Fruit fly (Drosophila melanogaster): Measurements from ENCODE around the gene path.

Gene path

dm6 chr3L:9465652-9466244 lies 39.4 kb downstream of the path start:
- TF ChIP-seq N (GFP tag; optimal IDR thresholded peaks at IDR 0.05) (no peak), lola (GFP tag; optimal IDR thresholded peaks at IDR 0.05) (no peak), Hnf4 (GFP tag; optimal IDR thresholded peaks at IDR 0.05) (no peak), Hr83 (GFP tag; optimal IDR thresholded peaks at IDR 0.05; ENCODE audit: poor library complexity, severe bottlenecking) (no peak), Jra (GFP tag; optimal IDR thresholded peaks at IDR 0.05) (no peak), Myc (optimal IDR thresholded peaks at IDR 0.05) (no peak), jim (GFP tag; optimal IDR thresholded peaks at IDR 0.05) (no peak), woc (GFP tag; optimal IDR thresholded peaks at IDR 0.05) (no peak), psq (GFP tag; optimal IDR thresholded peaks at IDR 0.05) (no peak), Mio (GFP tag; optimal IDR thresholded peaks at IDR 0.05) (no peak), CG9705 (GFP tag; optimal IDR thresholded peaks at IDR 0.05) (no peak)

DNA sequence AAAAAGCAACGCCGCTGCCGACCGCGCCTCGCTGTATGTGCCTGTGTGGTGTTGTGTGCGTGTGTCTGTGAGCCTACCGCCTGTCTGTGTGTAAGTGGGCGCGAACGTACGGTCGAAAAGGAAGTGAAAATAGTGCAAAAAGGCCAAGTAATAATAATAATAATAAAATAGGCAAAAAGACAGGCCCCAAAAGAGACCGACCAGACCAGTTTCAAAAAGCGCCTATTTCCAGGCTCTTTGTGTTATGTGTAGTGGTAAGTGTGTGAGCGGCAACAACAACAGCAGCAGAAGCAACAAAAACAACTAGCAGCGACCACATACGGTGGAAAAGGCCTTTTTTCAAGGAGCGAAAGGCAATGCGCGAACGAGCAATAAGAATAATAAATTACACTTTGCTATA lies 42.3 kb downstream of the path start:
- no peak for TF ChIP-seq Hr78 (GFP tag; optimal IDR thresholded peaks at IDR 0.05)
- no peak for TF ChIP-seq Abd-B (GFP tag; optimal IDR thresholded peaks at IDR 0.05)
- no peak for TF ChIP-seq psq (GFP tag; optimal IDR thresholded peaks at IDR 0.05)
- TF ChIP-seq Dif (GFP tag; optimal IDR thresholded peaks at IDR 0.05; ENCODE audit: partially characterized antibody): no peak
- TF ChIP-seq N (GFP tag; optimal IDR thresholded peaks at IDR 0.05): no peak
- no peak for TF ChIP-seq Hr83 (GFP tag; optimal IDR thresholded peaks at IDR 0.05; ENCODE audit: poor library complexity, severe bottlenecking)
- no peak for TF ChIP-seq GATAd (GFP tag; optimal IDR thresholded peaks at IDR 0.05)
- TF ChIP-seq pan (optimal IDR thresholded peaks at IDR 0.05): no peak
- no peak for TF ChIP-seq Jra (GFP tag; optimal IDR thresholded peaks at IDR 0.05)
- TF ChIP-seq Hnf4 (GFP tag; optimal IDR thresholded peaks at IDR 0.05): no peak
- TF ChIP-seq usp (GFP tag; optimal IDR thresholded peaks at IDR 0.05): no peak
- TF ChIP-seq lola (GFP tag; optimal IDR thresholded peaks at IDR 0.05): no peak
- no peak for TF ChIP-seq sage (GFP tag; optimal IDR thresholded peaks at IDR 0.05)
- no peak for TF ChIP-seq rgr (GFP tag; optimal IDR thresholded peaks at IDR 0.05)
- no peak for TF ChIP-seq brk (GFP tag; optimal IDR thresholded peaks at IDR 0.05)
- TF ChIP-seq CG32264 (GFP tag; optimal IDR thresholded peaks at IDR 0.05): no peak
- no peak for TF ChIP-seq HLH106 (tag; optimal IDR thresholded peaks at IDR 0.05)
- no peak for TF ChIP-seq dsf (GFP tag; optimal IDR thresholded peaks at IDR 0.05; ENCODE audit: borderline replicate concordance)

DNA sequence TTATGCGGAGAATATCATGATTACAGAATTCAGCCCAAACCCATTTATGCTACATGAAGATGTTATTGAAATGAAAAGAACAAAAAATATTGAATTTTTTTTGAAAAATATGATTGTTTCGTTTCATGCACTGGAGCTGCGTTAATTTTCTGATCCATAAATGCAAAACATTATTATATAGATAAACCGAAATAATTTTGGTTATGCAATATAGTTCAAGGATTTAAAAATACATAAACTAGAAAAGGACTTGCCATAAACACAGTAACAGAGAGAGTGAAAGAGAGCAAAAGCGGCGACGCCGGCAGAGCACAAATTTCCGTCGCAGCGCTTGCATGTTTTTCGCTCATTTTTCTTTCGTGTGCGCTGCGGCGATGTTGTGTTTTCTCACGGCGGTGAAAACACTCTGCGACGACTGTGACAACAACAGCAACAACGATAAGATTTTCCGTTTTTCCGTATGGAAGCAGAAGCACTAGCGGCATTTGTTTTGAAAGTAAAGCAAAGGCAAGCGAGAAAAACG lies 42.8 kb downstream of the path start:
- TF ChIP-seq ey (GFP tag; optimal IDR thresholded peaks at IDR 0.05): peak; percentile 76
- TF ChIP-seq CG32264 (GFP tag; optimal IDR thresholded peaks at IDR 0.05): peak; percentile 50
- no peak for TF ChIP-seq pan (optimal IDR thresholded peaks at IDR 0.05)
- peak; percentile 73 for TF ChIP-seq rgr (GFP tag; optimal IDR thresholded peaks at IDR 0.05)
- TF ChIP-seq sage (GFP tag; optimal IDR thresholded peaks at IDR 0.05): peak; percentile 82
- no peak for TF ChIP-seq Myc (optimal IDR thresholded peaks at IDR 0.05)
- TF ChIP-seq Rel (GFP tag; optimal IDR thresholded peaks at IDR 0.05): no peak
- peak; percentile 61 for TF ChIP-seq Rel (tag; optimal IDR thresholded peaks at IDR 0.05)
- TF ChIP-seq usp (GFP tag; optimal IDR thresholded peaks at IDR 0.05): no peak
- no peak for TF ChIP-seq N (GFP tag; optimal IDR thresholded peaks at IDR 0.05)
- TF ChIP-seq OdsH (GFP tag; optimal IDR thresholded peaks at IDR 0.05): peak; percentile 78
- no peak for TF ChIP-seq Vsx2 (GFP tag; optimal IDR thresholded peaks at IDR 0.05; ENCODE audit: partially characterized antibody)
- TF ChIP-seq sv (GFP tag; optimal IDR thresholded peaks at IDR 0.05): peak; percentile 70
- no peak for TF ChIP-seq jim (GFP tag; optimal IDR thresholded peaks at IDR 0.05)
- no peak for TF ChIP-seq lola (GFP tag; optimal IDR thresholded peaks at IDR 0.05)
- TF ChIP-seq Mio (GFP tag; optimal IDR thresholded peaks at IDR 0.05): no peak
- peak; percentile 81 for TF ChIP-seq CG9705 (GFP tag; optimal IDR thresholded peaks at IDR 0.05)
- no peak for TF ChIP-seq GATAd (GFP tag; optimal IDR thresholded peaks at IDR 0.05)
- TF ChIP-seq dl (GFP tag; optimal IDR thresholded peaks at IDR 0.05; ENCODE audit: insufficient read depth in 1 of 2, partially characterized antibody in 2 of 2): no peak
- peak; percentile 0 to 86 for TF ChIP-seq foxo (GFP tag; optimal IDR thresholded peaks at IDR 0.05)
- peak; percentile 84 for TF ChIP-seq brk (GFP tag; optimal IDR thresholded peaks at IDR 0.05)
- peak; percentile 94 for TF ChIP-seq Sp1 (GFP tag; optimal IDR thresholded peaks at IDR 0.05)
- no peak for TF ChIP-seq CrebA (GFP tag; optimal IDR thresholded peaks at IDR 0.05; ENCODE audit: borderline replicate concordance)
- no peak for TF ChIP-seq Abd-B (GFP tag; optimal IDR thresholded peaks at IDR 0.05)
- TF ChIP-seq Hr83 (GFP tag; optimal IDR thresholded peaks at IDR 0.05; ENCODE audit: poor library complexity, severe bottlenecking): no peak
- TF ChIP-seq dmrt93B (GFP tag; optimal IDR thresholded peaks at IDR 0.05): peak; percentile 79
- peak; percentile 61 for TF ChIP-seq tai (GFP tag; optimal IDR thresholded peaks at IDR 0.05)
- no peak for TF ChIP-seq Dif (GFP tag; optimal IDR thresholded peaks at IDR 0.05; ENCODE audit: partially characterized antibody)
- peak; percentile 88 for TF ChIP-seq HLH106 (tag; optimal IDR thresholded peaks at IDR 0.05)
- TF ChIP-seq psq (GFP tag; optimal IDR thresholded peaks at IDR 0.05): peak; percentile 61
- TF ChIP-seq h (GFP tag; optimal IDR thresholded peaks at IDR 0.05): peak; percentile 89
- TF ChIP-seq Dfd (GFP tag; optimal IDR thresholded peaks at IDR 0.05): no peak
- peak; percentile 26 for TF ChIP-seq dsf (GFP tag; optimal IDR thresholded peaks at IDR 0.05; ENCODE audit: borderline replicate concordance)
- TF ChIP-seq br (GFP tag; optimal IDR thresholded peaks at IDR 0.05): peak; percentile 83
- peak; percentile 89 for TF ChIP-seq woc (GFP tag; optimal IDR thresholded peaks at IDR 0.05)
- TF ChIP-seq Jra (GFP tag; optimal IDR thresholded peaks at IDR 0.05): peak; percentile 24
- TF ChIP-seq Hnf4 (GFP tag; optimal IDR thresholded peaks at IDR 0.05): peak; percentile 62
- no peak for TF ChIP-seq Hr78 (GFP tag; optimal IDR thresholded peaks at IDR 0.05)
- peak; percentile 89 for TF ChIP-seq fru (GFP tag; optimal IDR thresholded peaks at IDR 0.05)

Measured in whole organism, wandering third instar larva.